Fruit fly (Drosophila melanogaster) whole organism, embryonic: Measurements from ENCODE around the gene plum.

Experiments used
- Abd-B ChIP-seq: fragments of 200-800 bp; sonication (Bioruptor generic); optimal IDR thresholded peaks from 2 replicates; lab custom pipeline; 2018; ENCODE audit warnings: missing biosample characterization, mild to moderate bottlenecking, missing genetic modification characterization, moderate library complexity
- Asciz ChIP-seq: fragments of 200-800 bp; sonication (Bioruptor generic); optimal IDR thresholded peaks from 2 replicates; lab custom pipeline; 2017; ENCODE audit warnings: missing biosample characterization, mild to moderate bottlenecking, missing genetic modification characterization, missing genetic modification reagents
- BEAF-32 ChIP-seq: fragments of 200-800 bp; sonication (Bioruptor generic); optimal IDR thresholded peaks from 3 replicates; lab custom pipeline; 2017; ENCODE audit warnings: missing biosample characterization, missing genetic modification characterization, mild to moderate bottlenecking, moderate library complexity, missing genetic modification reagents
- CG10321 ChIP-seq: fragments of 200-800 bp; sonication (Bioruptor generic); IDR thresholded peaks from 2 replicates; pipeline ENCODE4 v1.3.6; 2022; ENCODE audit warnings: missing biosample characterization, missing genetic modification characterization
- CG10565 ChIP-seq: fragments of 200-800 bp; sonication (Bioruptor generic); optimal IDR thresholded peaks from 3 replicates; lab custom pipeline; 2016; ENCODE audit warnings: missing biosample characterization, mild to moderate bottlenecking, missing genetic modification characterization
- CG11085 ChIP-seq: fragments of 200-800 bp; sonication (Bioruptor generic); IDR thresholded peaks from 2 replicates; pipeline ENCODE4 v1.3.6; 2022; ENCODE audit warnings: missing biosample characterization, missing genetic modification characterization
- CG12104 ChIP-seq: fragments of 200-800 bp; sonication (Bioruptor generic); optimal IDR thresholded peaks from 3 replicates; lab custom pipeline; 2016; ENCODE audit warnings: missing biosample characterization, missing genetic modification characterization
- CG14014 ChIP-seq: fragments of 200-800 bp; sonication (Bioruptor generic); IDR thresholded peaks from 2 replicates; pipeline ENCODE4 v1.3.6; 2022; ENCODE audit warnings: missing biosample characterization, missing genetic modification characterization
- CG14441 ChIP-seq: fragments of 200-800 bp; sonication (Bioruptor generic); IDR thresholded peaks from 2 replicates; pipeline ENCODE4 v1.3.6; 2022; ENCODE audit warnings: missing biosample characterization, missing genetic modification characterization
- CG14710 ChIP-seq: fragments of 200-800 bp; sonication (Bioruptor generic); optimal IDR thresholded peaks from 3 replicates; lab custom pipeline; 2019; ENCODE audit warnings: missing biosample characterization, mild to moderate bottlenecking, missing genetic modification characterization, moderate library complexity
- CG14965 ChIP-seq: fragments of 200-800 bp; sonication (Bioruptor generic); optimal IDR thresholded peaks from 2 replicates; lab custom pipeline; 2016; ENCODE audit warnings: missing biosample characterization, missing genetic modification characterization, borderline replicate concordance
- CG1603 ChIP-seq: fragments of 200-800 bp; sonication (Bioruptor generic); optimal IDR thresholded peaks from 2 replicates; lab custom pipeline; 2019; ENCODE audit warnings: missing biosample characterization, mild to moderate bottlenecking, missing genetic modification characterization, moderate library complexity
- CG16813 ChIP-seq: fragments of 200-800 bp; sonication (Bioruptor generic); IDR thresholded peaks from 3 replicates; pipeline ENCODE4 v1.3.6; 2022; ENCODE audit warnings: missing biosample characterization, missing genetic modification characterization; ENCODE audit not compliant: partially characterized antibody
- CG17361 ChIP-seq: fragments of 200-800 bp; sonication (Bioruptor generic); IDR thresholded peaks from 3 replicates; pipeline ENCODE4 v1.3.6; 2022; ENCODE audit warnings: missing biosample characterization, missing genetic modification characterization
- CG17912 ChIP-seq: fragments of 200-800 bp; sonication (Bioruptor generic); optimal IDR thresholded peaks from 2 replicates; lab custom pipeline; 2018; ENCODE audit warnings: missing biosample characterization, mild to moderate bottlenecking, missing genetic modification characterization
- CG2120 ChIP-seq: fragments of 200-800 bp; sonication (Bioruptor generic); optimal IDR thresholded peaks from 3 replicates; lab custom pipeline; 2016; ENCODE audit warnings: missing biosample characterization, missing genetic modification characterization
- CG2129 ChIP-seq: fragments of 200-800 bp; sonication (Bioruptor generic); IDR thresholded peaks from 2 replicates; pipeline ENCODE4 v1.3.6; 2022; ENCODE audit warnings: missing biosample characterization, missing genetic modification characterization; ENCODE audit not compliant: partially characterized antibody
- CG32532 ChIP-seq: fragments of 200-800 bp; sonication (Bioruptor generic); IDR thresholded peaks from 2 replicates; pipeline ENCODE4 v1.3.6; 2022; ENCODE audit warnings: missing biosample characterization, missing genetic modification characterization
- CG3995 ChIP-seq: fragments of 200-800 bp; sonication (Bioruptor generic); optimal IDR thresholded peaks from 3 replicates; lab custom pipeline; 2016; ENCODE audit warnings: missing biosample characterization, missing genetic modification characterization
- CG4328 ChIP-seq: fragments of 200-800 bp; sonication (Bioruptor generic); optimal IDR thresholded peaks from 3 replicates; lab custom pipeline; 2017; ENCODE audit warnings: missing biosample characterization, missing genetic modification reagents, missing genetic modification characterization
- CG7556 ChIP-seq: fragments of 200-800 bp; sonication (Bioruptor generic); optimal IDR thresholded peaks from 2 replicates; lab custom pipeline; 2017; ENCODE audit warnings: missing biosample characterization, mild to moderate bottlenecking, missing genetic modification characterization
- CG7987 ChIP-seq: fragments of 200-800 bp; sonication (Bioruptor generic); optimal IDR thresholded peaks from 2 replicates; lab custom pipeline; 2018; ENCODE audit warnings: missing biosample characterization, mild to moderate bottlenecking, missing genetic modification characterization, moderate library complexity
- CG8089 ChIP-seq: fragments of 200-800 bp; sonication (Bioruptor generic); optimal IDR thresholded peaks from 3 replicates; lab custom pipeline; 2016; ENCODE audit warnings: missing biosample characterization, missing genetic modification characterization
- CG9727 ChIP-seq: fragments of 200-800 bp; sonication (Bioruptor generic); optimal IDR thresholded peaks from 3 replicates; lab custom pipeline; 2017; ENCODE audit warnings: missing biosample characterization, mild to moderate bottlenecking, missing genetic modification characterization
- CG9797 ChIP-seq: fragments of 200-800 bp; sonication (Bioruptor generic); optimal IDR thresholded peaks from 3 replicates; lab custom pipeline; 2018; ENCODE audit warnings: missing biosample characterization, mild to moderate bottlenecking, missing genetic modification characterization
- CkIIα-i1 ChIP-seq: fragments of 200-800 bp; sonication (Bioruptor generic); IDR thresholded peaks from 2 replicates; pipeline ENCODE4 v1.3.6; 2022; ENCODE audit warnings: missing biosample characterization, missing genetic modification characterization
- Fer1 ChIP-seq: fragments of 200-800 bp; sonication (Bioruptor generic); optimal IDR thresholded peaks from 2 replicates; lab custom pipeline; 2017; ENCODE audit warnings: missing biosample characterization, mild to moderate bottlenecking, missing genetic modification characterization
- Gug ChIP-seq: fragments of 200-800 bp; sonication (Bioruptor generic); IDR thresholded peaks from 4 replicates; pipeline ENCODE4 v1.3.6; 2022; ENCODE audit warnings: missing biosample characterization, missing genetic modification characterization
- HmgD ChIP-seq: fragments of 200-800 bp; sonication (Bioruptor generic); optimal IDR thresholded peaks from 3 replicates; lab custom pipeline; 2016; ENCODE audit warnings: missing biosample characterization, missing genetic modification characterization
- Hmr ChIP-seq: fragments of 200-800 bp; sonication (Bioruptor generic); optimal IDR thresholded peaks from 3 replicates; lab custom pipeline; 2017; ENCODE audit warnings: mild to moderate bottlenecking, missing biosample characterization, missing genetic modification reagents, missing genetic modification characterization
- Hr39 ChIP-seq: fragments of >200 bp; optimal IDR thresholded peaks from 2 replicates; lab custom pipeline; 2017
- Jarid2 ChIP-seq: fragments of 200-800 bp; sonication (Bioruptor generic); optimal IDR thresholded peaks from 3 replicates; lab custom pipeline; 2017; ENCODE audit warnings: mild to moderate bottlenecking, missing biosample characterization, missing genetic modification reagents, missing genetic modification characterization
- MESR4 ChIP-seq: fragments of 200-800 bp; sonication (Bioruptor generic); optimal IDR thresholded peaks from 2 replicates; lab custom pipeline; 2018; ENCODE audit warnings: missing biosample characterization, mild to moderate bottlenecking, missing genetic modification characterization, moderate library complexity
- Med ChIP-seq: fragments of 200-800 bp; sonication (Bioruptor generic); peaks from one replicate; lab custom pipeline; 2016; ENCODE audit warnings: missing biosample characterization, missing genetic modification characterization, mild to moderate bottlenecking, inconsistent platforms, moderate library complexity
- Mrtf ChIP-seq: fragments of 200-800 bp; sonication (Bioruptor generic); IDR thresholded peaks from 3 replicates; pipeline ENCODE4 v1.3.6; 2022; ENCODE audit warnings: missing biosample characterization, missing genetic modification characterization
- NFAT ChIP-seq: fragments of 200-800 bp; sonication (Bioruptor generic); IDR thresholded peaks from 2 replicates; pipeline ENCODE4 v1.3.6; 2022; ENCODE audit warnings: missing biosample characterization, missing genetic modification characterization
- TFAM ChIP-seq: fragments of 200-800 bp; sonication (Bioruptor generic); optimal IDR thresholded peaks from 2 replicates; lab custom pipeline; 2017; ENCODE audit warnings: missing biosample characterization, missing genetic modification characterization, inconsistent platforms
- bbx ChIP-seq: fragments of 200-800 bp; sonication (Bioruptor generic); IDR thresholded peaks from 2 replicates; pipeline ENCODE4 v1.3.6; 2022; ENCODE audit warnings: missing biosample characterization, missing genetic modification characterization; ENCODE audit not compliant: partially characterized antibody
- chn ChIP-seq: fragments of 200-800 bp; sonication (Bioruptor generic); optimal IDR thresholded peaks from 2 replicates; lab custom pipeline; 2016; ENCODE audit warnings: missing biosample characterization, missing genetic modification characterization
- dan ChIP-seq: fragments of 200-800 bp; sonication (Bioruptor generic); IDR thresholded peaks from 2 replicates; pipeline ENCODE4 v1.3.6; 2022; ENCODE audit warnings: missing biosample characterization, missing genetic modification characterization
- gce ChIP-seq: fragments of 200-800 bp; sonication (Bioruptor generic); IDR thresholded peaks from 3 replicates; pipeline ENCODE4 v1.3.6; 2022; ENCODE audit warnings: missing biosample characterization, missing genetic modification characterization
- nerfin-1 ChIP-seq: fragments of 200-800 bp; sonication (Bioruptor generic); optimal IDR thresholded peaks from 3 replicates; lab custom pipeline; 2019; ENCODE audit warnings: missing biosample characterization, mild to moderate bottlenecking, missing genetic modification characterization, moderate library complexity
- nerfin-2 ChIP-seq: fragments of 200-800 bp; sonication (Bioruptor generic); IDR thresholded peaks from 2 replicates; pipeline ENCODE4 v1.3.6; 2022; ENCODE audit warnings: missing biosample characterization, missing genetic modification characterization; ENCODE audit not compliant: partially characterized antibody
- schlank ChIP-seq: fragments of 200-800 bp; sonication (Bioruptor generic); optimal IDR thresholded peaks from 2 replicates; lab custom pipeline; 2018; ENCODE audit warnings: missing biosample characterization, mild to moderate bottlenecking, missing genetic modification characterization
- scrt ChIP-seq: fragments of 200-800 bp; sonication (Bioruptor generic); optimal IDR thresholded peaks from 2 replicates; lab custom pipeline; 2018; ENCODE audit warnings: missing biosample characterization, mild to moderate bottlenecking, missing genetic modification characterization, moderate library complexity
- sd ChIP-seq: fragments of 200-800 bp; sonication (Bioruptor generic); optimal IDR thresholded peaks from 3 replicates; lab custom pipeline; 2018; ENCODE audit warnings: missing biosample characterization, mild to moderate bottlenecking, missing genetic modification characterization, moderate library complexity
- sens ChIP-seq: fragments of 200-800 bp; sonication (Bioruptor generic); peaks from one replicate; lab custom pipeline; 2016; ENCODE audit warnings: missing biosample characterization, missing genetic modification characterization
- sna ChIP-seq: fragments of 200-800 bp; sonication (Bioruptor generic); IDR thresholded peaks from 2 replicates; pipeline ENCODE4 v1.3.6; 2022; ENCODE audit warnings: missing biosample characterization, missing genetic modification characterization; ENCODE audit not compliant: partially characterized antibody
- so ChIP-seq: fragments of 200-800 bp; sonication (Bioruptor generic); IDR thresholded peaks from 3 replicates; pipeline ENCODE4 v1.3.6; 2022; ENCODE audit warnings: missing biosample characterization, missing genetic modification characterization
- sug ChIP-seq: fragments of 200-800 bp; optimal IDR thresholded peaks from 2 replicates; lab custom pipeline; 2019; ENCODE audit warnings: missing biosample characterization, mild to moderate bottlenecking, missing genetic modification characterization, moderate library complexity

plum gene

dm6 chr3R:26534805-26535416, at the start of gene plum (continued):
- TF ChIP-seq CG14965 (GFP tag; lab: Kevin White, UChicago) (no peak), gce (GFP tag; lab: Robert Waterston, UW) (0 out of 3 replicates have a peak, but pooled peaks have one; percentile 36), CG9797 (no peak), scrt (GFP tag; lab: Kevin White, UChicago) (peak; percentile 15), Hmr (GFP tag; lab: Kevin White, UChicago) (peak; percentile 8), Fer1 (GFP tag; lab: Kevin White, UChicago) (no peak), Gug (GFP tag; lab: Robert Waterston, UW) (no peak), CG2120 (GFP tag; lab: Kevin White, UChicago) (peak; percentile 27), CG7987 (peak; percentile 20), sd (tag; lab: Kevin White, UChicago) (peak; percentile 23), CG2129 (no peak), CG8089 (GFP tag; lab: Kevin White, UChicago) (no peak), bbx (GFP tag; lab: Robert Waterston, UW) (0 out of 2 replicates have a peak, but pooled peaks have one; percentile 23), dan (GFP tag; lab: Robert Waterston, UW) (no peak), CG3995 (GFP tag; lab: Kevin White, UChicago) (peak; percentile 90), HmgD (peak; percentile 19), Abd-B (GFP tag; lab: Kevin White, UChicago) (no peak), nerfin-1 (tag; lab: Kevin White, UChicago) (no peak), CkIIα-i1 (GFP tag; lab: Robert Waterston, UW) (no peak), sens (GFP tag; lab: Kevin White, UChicago) (no peak), TFAM (GFP tag; lab: Kevin White, UChicago) (no peak), CG17361 (GFP tag; lab: Robert Waterston, UW) (no peak), chn (GFP tag; lab: Kevin White, UChicago) (no peak), CG10565 (GFP tag; lab: Kevin White, UChicago) (no peak), CG17912 (GFP tag; lab: Kevin White, UChicago) (no peak), sna (GFP tag; lab: Robert Waterston, UW) (0 out of 2 replicates have a peak, but pooled peaks have one; percentile 40), CG10321 (GFP tag; lab: Robert Waterston, UW) (peak; percentile 31; the same call in 1 of the 2 replicates), Asciz (no peak), CG7556 (GFP tag; lab: Kevin White, UChicago) (no peak), Hr39 (lab: Kevin White, UChicago) (no peak), nerfin-2 (GFP tag; lab: Robert Waterston, UW) (peak; percentile 40; the same call in 1 of the 2 replicates), Med (GFP tag; lab: Kevin White, UChicago) (peak; percentile 90), CG9727 (GFP tag; lab: Kevin White, UChicago) (no peak), so (GFP tag; lab: Robert Waterston, UW) (no peak), NFAT (GFP tag; lab: Robert Waterston, UW) (peak; percentile 52; the same call in 1 of the 2 replicates), CG32532 (peak; percentile 51), CG14014 (GFP tag; lab: Robert Waterston, UW) (peak; percentile 19; the same call in 1 of the 2 replicates), CG14441 (0 out of 2 replicates have a peak, but pooled peaks have one; percentile 15), Mrtf (GFP tag; lab: Robert Waterston, UW) (no peak), CG11085 (no peak), MESR4 (GFP tag; lab: Kevin White, UChicago) (no peak), CG14710 (tag; lab: Kevin White, UChicago) (no peak), CG16813 (GFP tag; lab: Robert Waterston, UW) (no peak), sug (tag; lab: Kevin White, UChicago) (peak; percentile 30), CG12104 (no peak), CG4328 (GFP tag; lab: Kevin White, UChicago) (no peak), schlank (tag; lab: Kevin White, UChicago) (no peak), BEAF-32 (GFP tag; lab: Kevin White, UChicago) (no peak), Jarid2 (GFP tag; lab: Kevin White, UChicago) (peak; percentile 95), CG1603 (no peak)
